Worm (Caenorhabditis elegans) whole organism, L2 larva: Measurements from ENCODE around the gene fbxa-170.

Experiments used
- C34F6.9 ChIP-seq: fragments of 150-350 bp; optimal IDR thresholded peaks from 2 replicates; lab custom pipeline; 2014; ENCODE audit warnings: missing biosample characterization, missing genetic modification characterization
- F13H6.1 ChIP-seq: sonication (generic microtip); optimal IDR thresholded peaks from 2 replicates; lab custom pipeline; 2016; ENCODE audit warnings: missing genetic modification characterization, missing compliant biosample characterization
- R02D3.7 ChIP-seq: fragments of 150-350 bp; optimal IDR thresholded peaks from 2 replicates; lab custom pipeline; 2014; ENCODE audit warnings: missing biosample characterization, missing genetic modification characterization
- Y55F3AM.14 ChIP-seq: fragments of 200-800 bp; sonication (Bioruptor generic); optimal IDR thresholded peaks from 2 replicates; lab custom pipeline; 2018; ENCODE audit warnings: mild to moderate bottlenecking, missing genetic modification characterization, missing compliant biosample characterization
- ZK546.5 ChIP-seq: sonication (generic microtip); optimal IDR thresholded peaks from 2 replicates; lab custom pipeline; 2017; ENCODE audit warnings: missing biosample characterization, missing genetic modification characterization
- alr-1 ChIP-seq: fragments of 150-350 bp; optimal IDR thresholded peaks from 2 replicates; lab custom pipeline; 2014; ENCODE audit warnings: missing biosample characterization, missing genetic modification characterization
- aly-2 ChIP-seq: fragments of 150-350 bp; optimal IDR thresholded peaks from 2 replicates; lab custom pipeline; 2014; ENCODE audit warnings: missing biosample characterization, missing genetic modification characterization
- blmp-1 ChIP-seq: sonication (generic microtip); optimal IDR thresholded peaks from 2 replicates; lab custom pipeline; 2017; ENCODE audit warnings: missing genetic modification characterization, mild to moderate bottlenecking, missing compliant biosample characterization, antibody characterized with exemption, moderate library complexity; ENCODE audit not compliant: insufficient read depth
- ceh-16 ChIP-seq: fragments of 150-350 bp; optimal IDR thresholded peaks from 2 replicates; lab custom pipeline; 2014; ENCODE audit warnings: missing biosample characterization, missing genetic modification characterization
- ceh-82 ChIP-seq: fragments of 150-350 bp; optimal IDR thresholded peaks from 2 replicates; lab custom pipeline; 2014; ENCODE audit warnings: missing biosample characterization, missing genetic modification characterization
- crh-2 ChIP-seq: sonication (generic microtip); optimal IDR thresholded peaks from 2 replicates; lab custom pipeline; 2017; ENCODE audit warnings: missing biosample characterization, missing genetic modification characterization
- egl-27 ChIP-seq: sonication (generic microtip); optimal IDR thresholded peaks from 3 replicates; lab custom pipeline; 2017; ENCODE audit warnings: missing biosample characterization, missing genetic modification reagents, missing genetic modification characterization
- elt-1 ChIP-seq: fragments of 150-350 bp; optimal IDR thresholded peaks from 2 replicates; lab custom pipeline; 2014; ENCODE audit warnings: missing biosample characterization, missing genetic modification characterization
- elt-3 ChIP-seq: sonication (generic microtip); optimal IDR thresholded peaks from 2 replicates; lab custom pipeline; 2017; ENCODE audit warnings: missing biosample characterization, missing genetic modification characterization
- gmeb-1 ChIP-seq: fragments of 150-350 bp; optimal IDR thresholded peaks from 2 replicates; lab custom pipeline; 2014; ENCODE audit warnings: missing biosample characterization, missing genetic modification characterization
- lin-11 ChIP-seq: fragments of 150-350 bp; sonication (generic microtip); optimal IDR thresholded peaks from 2 replicates; lab custom pipeline; 2014; ENCODE audit warnings: missing biosample characterization, missing genetic modification characterization, inconsistent platforms, mixed read lengths
- lin-13 ChIP-seq: fragments of 150-350 bp; optimal IDR thresholded peaks from 2 replicates; lab custom pipeline; 2014; ENCODE audit warnings: missing biosample characterization, missing genetic modification reagents, missing genetic modification characterization
- lsy-2 ChIP-seq, 2 experiments: fragments of 150-350 bp in 1 of 2; sonication (generic microtip) in 1 of 2; optimal IDR thresholded peaks; 2 replicates each; lab custom pipeline; 2014 to 2017; ENCODE audit warnings: missing biosample characterization in 2 of 2, missing genetic modification characterization in 2 of 2
- mab-5 ChIP-seq: fragments of 150-350 bp; optimal IDR thresholded peaks from 2 replicates; lab custom pipeline; 2014; ENCODE audit warnings: missing biosample characterization, missing genetic modification characterization
- mbf-1 ChIP-seq: sonication (generic microtip); optimal IDR thresholded peaks from 2 replicates; lab custom pipeline; 2017; ENCODE audit warnings: missing biosample characterization, missing genetic modification characterization
- mdl-1 ChIP-seq, 2 experiments: fragments of 150-350 bp in 1 of 2; sonication (generic microtip) in 1 of 2; optimal IDR thresholded peaks; 2 replicates each; lab custom pipeline; 2017; ENCODE audit warnings: missing biosample characterization in 2 of 2, missing genetic modification characterization in 2 of 2
- nhr-10 ChIP-seq: sonication (generic microtip); optimal IDR thresholded peaks from 2 replicates; lab custom pipeline; 2017; ENCODE audit warnings: missing biosample characterization, missing genetic modification characterization
- nhr-12 ChIP-seq: fragments of 150-350 bp; optimal IDR thresholded peaks from 2 replicates; lab custom pipeline; 2014; ENCODE audit warnings: missing biosample characterization, missing genetic modification characterization
- nhr-129 ChIP-seq: fragments of 150-350 bp; optimal IDR thresholded peaks from 2 replicates; lab custom pipeline; 2014; ENCODE audit warnings: missing biosample characterization, missing genetic modification characterization
- nhr-21 ChIP-seq: fragments of 150-350 bp; optimal IDR thresholded peaks from 2 replicates; lab custom pipeline; 2014; ENCODE audit warnings: missing biosample characterization, missing genetic modification characterization
- nhr-23 ChIP-seq: fragments of 150-350 bp; optimal IDR thresholded peaks from 2 replicates; lab custom pipeline; 2014; ENCODE audit warnings: missing biosample characterization, missing genetic modification reagents, missing genetic modification characterization
- nhr-237 ChIP-seq: fragments of 150-350 bp; optimal IDR thresholded peaks from 2 replicates; lab custom pipeline; 2014; ENCODE audit warnings: missing biosample characterization, missing genetic modification characterization
- nhr-25 ChIP-seq: fragments of 150-350 bp; sonication (generic microtip); optimal IDR thresholded peaks from 3 replicates; lab custom pipeline; 2014; ENCODE audit warnings: missing biosample characterization, missing genetic modification characterization
- nhr-6 ChIP-seq: fragments of 150-350 bp; optimal IDR thresholded peaks from 2 replicates; lab custom pipeline; 2014; ENCODE audit warnings: missing biosample characterization, missing genetic modification characterization
- nhr-77 ChIP-seq: fragments of 150-350 bp; optimal IDR thresholded peaks from 2 replicates; lab custom pipeline; 2014; ENCODE audit warnings: missing biosample characterization, missing genetic modification characterization
- peb-1 ChIP-seq: fragments of 150-350 bp; optimal IDR thresholded peaks from 2 replicates; lab custom pipeline; 2014; ENCODE audit warnings: missing biosample characterization, missing genetic modification characterization
- sem-4 ChIP-seq: fragments of 150-350 bp; optimal IDR thresholded peaks from 2 replicates; lab custom pipeline; 2014; ENCODE audit warnings: missing biosample characterization, missing genetic modification reagents, missing genetic modification characterization
- skn-1 ChIP-seq: sonication (generic microtip); optimal IDR thresholded peaks from 2 replicates; lab custom pipeline; 2017; ENCODE audit warnings: missing biosample characterization, missing genetic modification characterization
- sma-3 ChIP-seq: sonication (generic microtip); optimal IDR thresholded peaks from 2 replicates; lab custom pipeline; 2016; ENCODE audit warnings: missing genetic modification reagents, missing genetic modification characterization, missing compliant biosample characterization
- sma-9 ChIP-seq, 2 experiments: fragments of 150-350 bp in 1 of 2; sonication (generic microtip) in 1 of 2; optimal IDR thresholded peaks; 2 replicates each; lab custom pipeline; 2014 to 2016; ENCODE audit warnings: missing genetic modification characterization in 2 of 2, mild to moderate bottlenecking in 1 of 2, missing biosample characterization in 1 of 2, missing compliant biosample characterization in 1 of 2, missing genetic modification reagents in 1 of 2, moderate library complexity in 1 of 2
- unc-39 ChIP-seq: fragments of 150-350 bp; optimal IDR thresholded peaks from 2 replicates; lab custom pipeline; 2014; ENCODE audit warnings: missing biosample characterization, missing genetic modification characterization
- unc-55 ChIP-seq: fragments of 150-350 bp; sonication (generic microtip); optimal IDR thresholded peaks from 3 replicates; lab custom pipeline; 2014; ENCODE audit warnings: missing biosample characterization, missing genetic modification reagents, missing genetic modification characterization
- unc-62 ChIP-seq: fragments of 150-350 bp; optimal IDR thresholded peaks from 2 replicates; lab custom pipeline; 2014; ENCODE audit warnings: missing biosample characterization, missing genetic modification reagents, missing genetic modification characterization
- ztf-1 ChIP-seq: fragments of 200-800 bp; sonication (Bioruptor generic); conservative IDR thresholded peaks from 2 replicates; pipeline ENCODE4 v1.3.6; 2022; ENCODE audit warnings: missing genetic modification characterization, missing compliant biosample characterization
- ztf-11 ChIP-seq: sonication (generic microtip); optimal IDR thresholded peaks from 2 replicates; lab custom pipeline; 2017; ENCODE audit warnings: missing biosample characterization, missing genetic modification characterization
- ztf-4 ChIP-seq: fragments of 150-350 bp; optimal IDR thresholded peaks from 2 replicates; lab custom pipeline; 2014; ENCODE audit warnings: missing biosample characterization, missing genetic modification characterization

Gene fbxa-170

ce11 chrX:1706538-1706937 lies 28.6 kb upstream of the fbxa-170 start, which contains the start of gene F07G6.5:
F07G6.5 (minus strand) TSS chrX:1706638.
- TF ChIP-seq sem-4 (tag; lab: Kevin White, UChicago) (no peak), gmeb-1 (tag; lab: Kevin White, UChicago) (no peak), nhr-10 (tag; lab: Kevin White, UChicago) (no peak), nhr-129 (tag; lab: Kevin White, UChicago) (no peak), ztf-1 (GFP tag; lab: Robert Waterston, UW) (no peak), ztf-4 (tag; lab: Kevin White, UChicago) (no peak), skn-1 (tag; lab: Kevin White, UChicago) (no peak), elt-3 (tag; lab: Kevin White, UChicago) (no peak), lsy-2 (tag; optimal IDR thresholded peaks at IDR 0.05; lab: Kevin White, UChicago) (no peak), alr-1 (tag; lab: Kevin White, UChicago) (no peak), lin-13 (GFP tag; lab: Kevin White, UChicago) (no peak), unc-55 (GFP tag; lab: Kevin White, UChicago) (no peak), sma-3 (GFP tag; lab: Kevin White, UChicago) (no peak), peb-1 (tag; lab: Kevin White, UChicago) (no peak), mbf-1 (no peak), C34F6.9 (tag; lab: Kevin White, UChicago) (no peak), ceh-16 (tag; lab: Kevin White, UChicago) (no peak)
- TF ChIP-seq, all 48 proteins: peak for 0

- no peak for TF ChIP-seq mdl-1 (tag; optimal IDR thresholded peaks at IDR 0.05; lab: Kevin White, UChicago)
Measured at ce11 chrX:1703840-1704239, 25.9 kb upstream of the fbxa-170 start, which contains the start of gene C36C9.5. C36C9.5 (minus strand) TSS chrX:1703940.

- TF ChIP-seq blmp-1 (tag; lab: Kevin White, UChicago) (no peak), unc-55 (GFP tag; lab: Kevin White, UChicago) (no peak), elt-1 (tag; lab: Kevin White, UChicago) (no peak), aly-2 (no peak), mbf-1 (no peak), elt-3 (tag; lab: Kevin White, UChicago) (no peak), sma-9 (GFP tag; optimal IDR thresholded peaks at IDR 0.05; lab: Kevin White, UChicago) (no peak), sma-9 (tag; optimal IDR thresholded peaks at IDR 0.05; lab: Kevin White, UChicago) (no peak), F13H6.1 (no peak), egl-27 (tag; lab: Kevin White, UChicago) (no peak), nhr-77 (tag; lab: Kevin White, UChicago) (no peak), nhr-21 (tag; lab: Kevin White, UChicago) (no peak), R02D3.7 (tag; lab: Kevin White, UChicago) (no peak), mab-5 (tag; lab: Kevin White, UChicago) (no peak), ztf-4 (tag; lab: Kevin White, UChicago) (no peak), nhr-129 (tag; lab: Kevin White, UChicago) (no peak), nhr-6 (tag; lab: Kevin White, UChicago) (no peak)
Measured at ce11 chrX:1703049-1703448, 25.1 kb upstream of the fbxa-170 start.

ce11 chrX:1698476-1698875 lies 20.6 kb upstream of the fbxa-170 start:
- TF ChIP-seq aly-2, result no peak
- TF ChIP-seq unc-62 (GFP tag; lab: Kevin White, UChicago), result no peak
- no peak for TF ChIP-seq crh-2 (tag; lab: Kevin White, UChicago)
- TF ChIP-seq unc-39 (tag; lab: Kevin White, UChicago), result no peak
- TF ChIP-seq ztf-1 (GFP tag; lab: Robert Waterston, UW), result no peak
- no peak for TF ChIP-seq nhr-25 (tag; lab: Kevin White, UChicago)
- no peak for TF ChIP-seq C34F6.9 (tag; lab: Kevin White, UChicago)
- no peak for TF ChIP-seq ZK546.5 (tag; lab: Kevin White, UChicago)
- no peak for TF ChIP-seq nhr-129 (tag; lab: Kevin White, UChicago)
- TF ChIP-seq lin-11 (tag; lab: Kevin White, UChicago), result no peak
- TF ChIP-seq Y55F3AM.14 (GFP tag; lab: Kevin White, UChicago), result no peak
- TF ChIP-seq nhr-23 (tag; lab: Kevin White, UChicago), result no peak
- no peak for TF ChIP-seq ztf-11 (tag; lab: Kevin White, UChicago)
- TF ChIP-seq nhr-237 (tag; lab: Kevin White, UChicago), result no peak
- TF ChIP-seq F13H6.1, result no peak
- no peak for TF ChIP-seq nhr-12
- TF ChIP-seq ztf-4 (tag; lab: Kevin White, UChicago), result no peak
- no peak for TF ChIP-seq blmp-1 (tag; lab: Kevin White, UChicago)
- TF ChIP-seq ceh-82 (tag; lab: Kevin White, UChicago), result no peak
